Worm (Caenorhabditis elegans) whole organism, L1 larva: ENCODE measurements around the gene pycr-4.
A peak's percentile ranks its signal among the peaks of the same experiment; 100 is the strongest.

Experiments
- C04F5.9 ChIP-seq: sonication (generic microtip); optimal IDR thresholded peaks from 2 replicates; lab custom pipeline; 2016; ENCODE audit warnings: missing genetic modification characterization, missing compliant biosample characterization
- C16A3.4 ChIP-seq: fragments of 150-350 bp; optimal IDR thresholded peaks from 2 replicates; lab custom pipeline; 2014; ENCODE audit warnings: missing biosample characterization, missing genetic modification characterization
- C34B4.2 ChIP-seq: sonication (generic microtip); optimal IDR thresholded peaks from 2 replicates; lab custom pipeline; 2017; ENCODE audit warnings: mild to moderate bottlenecking, missing genetic modification characterization, missing compliant biosample characterization
- F16B12.6 ChIP-seq: fragments of 150-350 bp; optimal IDR thresholded peaks from 2 replicates; lab custom pipeline; 2014; ENCODE audit warnings: missing biosample characterization, missing genetic modification characterization
- Y116A8C.19 ChIP-seq: sonication (generic microtip); optimal IDR thresholded peaks from 2 replicates; lab custom pipeline; 2016; ENCODE audit warnings: missing compliant biosample characterization, missing genetic modification characterization, borderline replicate concordance
- aly-2 ChIP-seq: fragments of 150-350 bp; optimal IDR thresholded peaks from 2 replicates; lab custom pipeline; 2014; ENCODE audit warnings: missing biosample characterization, missing genetic modification characterization
- ama-1 ChIP-seq: fragments of 150-350 bp; optimal IDR thresholded peaks from 2 replicates; lab custom pipeline; 2014
- blmp-1 ChIP-seq: fragments of 150-350 bp; optimal IDR thresholded peaks from 2 replicates; lab custom pipeline; 2014; ENCODE audit warnings: missing biosample characterization, missing genetic modification characterization
- ceh-90 ChIP-seq: sonication (generic microtip); optimal IDR thresholded peaks from 2 replicates; lab custom pipeline; 2016; ENCODE audit warnings: missing genetic modification characterization, missing compliant biosample characterization
- ces-1 ChIP-seq: fragments of 150-350 bp; optimal IDR thresholded peaks from 2 replicates; lab custom pipeline; 2014; ENCODE audit warnings: missing biosample characterization, missing genetic modification reagents, missing genetic modification characterization
- dpl-1 ChIP-seq, 3 experiments: fragments of 150-350 bp in 2 of 3; sonication (generic microtip) in 1 of 3; optimal IDR thresholded peaks; 2 replicates each; lab custom pipeline; 2014 to 2017; ENCODE audit warnings: missing biosample characterization in 3 of 3, missing genetic modification characterization in 3 of 3, missing genetic modification reagents in 3 of 3
- dsc-1 ChIP-seq: sonication (generic microtip); optimal IDR thresholded peaks from 2 replicates; lab custom pipeline; 2016; ENCODE audit warnings: mild to moderate bottlenecking, missing genetic modification characterization, missing compliant biosample characterization
- efl-1 ChIP-seq, 4 experiments: fragments of 150-350 bp; optimal IDR thresholded peaks in 3 of 4; peaks in 1 of 4; 1 replicate in 1 of 4; 2 replicates in 3 of 4; lab custom pipeline; 2014; ENCODE audit warnings: missing biosample characterization in 2 of 4, missing genetic modification characterization in 2 of 4, missing genetic modification reagents in 2 of 4
- efl-3 ChIP-seq: fragments of 200-800 bp; sonication (Bioruptor generic); optimal IDR thresholded peaks from 2 replicates; lab custom pipeline; 2018; ENCODE audit warnings: mild to moderate bottlenecking, missing genetic modification characterization, missing compliant biosample characterization
- egl-27 ChIP-seq, 2 experiments: fragments of 150-350 bp in 1 of 2; sonication (generic microtip); optimal IDR thresholded peaks; 3 replicates each; lab custom pipeline; 2017 to 2018; ENCODE audit warnings: missing biosample characterization in 2 of 2, missing genetic modification characterization in 2 of 2, missing genetic modification reagents in 2 of 2
- elt-2 ChIP-seq: sonication (generic microtip); optimal IDR thresholded peaks from 2 replicates; lab custom pipeline; 2016; ENCODE audit warnings: missing genetic modification characterization, mild to moderate bottlenecking, inconsistent platforms, missing compliant biosample characterization, missing genetic modification reagents
- ets-5 ChIP-seq: fragments of 200-800 bp; sonication (Bioruptor generic); IDR thresholded peaks from 2 replicates; pipeline ENCODE4 v1.3.6; 2022; ENCODE audit warnings: missing genetic modification characterization, missing compliant biosample characterization
- fkh-10 ChIP-seq: sonication (generic microtip); optimal IDR thresholded peaks from 2 replicates; lab custom pipeline; 2017; ENCODE audit warnings: missing biosample characterization, missing genetic modification reagents, missing genetic modification characterization
- fkh-4 ChIP-seq: sonication (generic microtip); optimal IDR thresholded peaks from 2 replicates; lab custom pipeline; 2016; ENCODE audit warnings: missing compliant biosample characterization, missing genetic modification characterization, borderline replicate concordance
- fkh-8 ChIP-seq: sonication (generic microtip); optimal IDR thresholded peaks from 2 replicates; lab custom pipeline; 2016; ENCODE audit warnings: mild to moderate bottlenecking, missing genetic modification characterization, missing compliant biosample characterization
- fos-1 ChIP-seq: fragments of 150-350 bp; optimal IDR thresholded peaks from 2 replicates; lab custom pipeline; 2014; ENCODE audit warnings: missing biosample characterization, missing genetic modification characterization
- hlh-17 ChIP-seq: fragments of 200-800 bp; sonication (Bioruptor generic); optimal IDR thresholded peaks from 2 replicates; lab custom pipeline; 2018; ENCODE audit warnings: missing genetic modification characterization, mild to moderate bottlenecking, missing compliant biosample characterization, moderate library complexity, borderline replicate concordance
- hpl-2 ChIP-seq: fragments of 150-350 bp; optimal IDR thresholded peaks from 2 replicates; lab custom pipeline; 2014; ENCODE audit warnings: missing biosample characterization, missing genetic modification reagents, missing genetic modification characterization
- isw-1 ChIP-seq: fragments of 200-800 bp; sonication (Bioruptor generic); IDR thresholded peaks from 2 replicates; pipeline ENCODE4 v1.3.6; 2022; ENCODE audit warnings: missing genetic modification characterization, missing compliant biosample characterization
- jun-1 ChIP-seq: fragments of 150-350 bp; optimal IDR thresholded peaks from 2 replicates; lab custom pipeline; 2014; ENCODE audit warnings: missing biosample characterization, missing genetic modification reagents, missing genetic modification characterization
- lin-15B ChIP-seq: fragments of 150-350 bp; sonication (generic microtip); optimal IDR thresholded peaks from 3 replicates; lab custom pipeline; 2014; ENCODE audit warnings: missing biosample characterization, missing genetic modification characterization
- lin-35 ChIP-seq, 2 experiments: fragments of 150-350 bp; optimal IDR thresholded peaks; 2 replicates each; lab custom pipeline; 2014; ENCODE audit warnings: missing biosample characterization in 2 of 2, missing genetic modification characterization in 2 of 2, missing genetic modification reagents in 2 of 2
- lin-39 ChIP-seq: fragments of 150-350 bp; optimal IDR thresholded peaks from 2 replicates; lab custom pipeline; 2014; ENCODE audit warnings: missing biosample characterization, missing genetic modification reagents, missing genetic modification characterization
- lir-3 ChIP-seq: sonication (generic microtip); optimal IDR thresholded peaks from 2 replicates; lab custom pipeline; 2016; ENCODE audit warnings: mild to moderate bottlenecking, missing genetic modification characterization, moderate library complexity, missing compliant biosample characterization; ENCODE audit not compliant: poor library complexity
- mdl-1 ChIP-seq, 2 experiments: fragments of 150-350 bp; optimal IDR thresholded peaks; 2 replicates each; lab custom pipeline; 2014 to 2017; ENCODE audit warnings: missing biosample characterization in 2 of 2, missing genetic modification characterization in 2 of 2, inconsistent platforms in 1 of 2
- mep-1 ChIP-seq: fragments of 150-350 bp; optimal IDR thresholded peaks from 2 replicates; lab custom pipeline; 2014; ENCODE audit warnings: missing biosample characterization, missing genetic modification characterization
- nhr-12 ChIP-seq: sonication (generic microtip); optimal IDR thresholded peaks from 2 replicates; lab custom pipeline; 2017; ENCODE audit warnings: missing biosample characterization, missing genetic modification characterization
- nhr-19 ChIP-seq: fragments of 200-800 bp; sonication (Bioruptor generic); conservative IDR thresholded peaks from 2 replicates; pipeline ENCODE4 v1.3.6; 2022; ENCODE audit warnings: missing genetic modification characterization, missing compliant biosample characterization
- nhr-20 ChIP-seq: sonication (generic microtip); optimal IDR thresholded peaks from 2 replicates; lab custom pipeline; 2016; ENCODE audit warnings: mild to moderate bottlenecking, missing genetic modification characterization, missing compliant biosample characterization
- nhr-28 ChIP-seq: fragments of 150-350 bp; optimal IDR thresholded peaks from 2 replicates; lab custom pipeline; 2014; ENCODE audit warnings: missing biosample characterization, missing genetic modification characterization
- nhr-47 ChIP-seq: sonication (generic microtip); optimal IDR thresholded peaks from 2 replicates; lab custom pipeline; 2016; ENCODE audit warnings: mild to moderate bottlenecking, missing genetic modification characterization, moderate library complexity, missing compliant biosample characterization
- nhr-71 ChIP-seq: sonication (generic microtip); optimal IDR thresholded peaks from 2 replicates; lab custom pipeline; 2016; ENCODE audit warnings: mild to moderate bottlenecking, missing genetic modification characterization, moderate library complexity, missing compliant biosample characterization
- nhr-76 ChIP-seq: sonication (generic microtip); optimal IDR thresholded peaks from 2 replicates; lab custom pipeline; 2017; ENCODE audit warnings: missing biosample characterization, missing genetic modification characterization
- nhr-77 ChIP-seq: fragments of 150-350 bp; optimal IDR thresholded peaks from 2 replicates; lab custom pipeline; 2014; ENCODE audit warnings: missing biosample characterization, missing genetic modification characterization
- nhr-85 ChIP-seq: sonication (generic microtip); peaks from one replicate; lab custom pipeline; 2016; ENCODE audit warnings: missing genetic modification characterization, inconsistent platforms, missing compliant biosample characterization
- nhr-90 ChIP-seq: sonication (generic microtip); optimal IDR thresholded peaks from 2 replicates; lab custom pipeline; 2016; ENCODE audit warnings: mild to moderate bottlenecking, missing genetic modification characterization, missing compliant biosample characterization; ENCODE audit not compliant: poor library complexity
- pqm-1 ChIP-seq: sonication (generic microtip); optimal IDR thresholded peaks from 3 replicates; lab custom pipeline; 2017; ENCODE audit warnings: missing biosample characterization, missing genetic modification characterization
- snu-23 ChIP-seq: sonication (generic microtip); optimal IDR thresholded peaks from 2 replicates; lab custom pipeline; 2016; ENCODE audit warnings: missing genetic modification characterization, missing compliant biosample characterization
- sox-4 ChIP-seq: sonication (generic microtip); optimal IDR thresholded peaks from 2 replicates; lab custom pipeline; 2016; ENCODE audit warnings: missing genetic modification characterization, missing compliant biosample characterization
- sup-37 ChIP-seq: fragments of 200-800 bp; sonication (Bioruptor generic); optimal IDR thresholded peaks from 2 replicates; lab custom pipeline; 2018; ENCODE audit warnings: mild to moderate bottlenecking, missing genetic modification characterization, missing compliant biosample characterization
- swsn-7 ChIP-seq: sonication (generic microtip); optimal IDR thresholded peaks from 2 replicates; lab custom pipeline; 2016; ENCODE audit warnings: missing genetic modification characterization, missing compliant biosample characterization
- tbx-2 ChIP-seq: sonication (generic microtip); optimal IDR thresholded peaks from 2 replicates; lab custom pipeline; 2016; ENCODE audit warnings: missing genetic modification characterization, missing compliant biosample characterization
- tlp-1 ChIP-seq: fragments of 150-350 bp; optimal IDR thresholded peaks from 2 replicates; lab custom pipeline; 2014; ENCODE audit warnings: missing biosample characterization, missing genetic modification characterization
- unc-62 ChIP-seq: fragments of 150-350 bp; optimal IDR thresholded peaks from 2 replicates; lab custom pipeline; 2014; ENCODE audit warnings: missing biosample characterization, missing genetic modification reagents, missing genetic modification characterization
- unc-86 ChIP-seq: sonication (generic microtip); optimal IDR thresholded peaks from 2 replicates; lab custom pipeline; 2016; ENCODE audit warnings: missing genetic modification characterization, missing compliant biosample characterization
- unc-98 ChIP-seq: fragments of 200-800 bp; sonication (Bioruptor generic); IDR thresholded peaks from 2 replicates; pipeline ENCODE4 v1.3.6; 2022; ENCODE audit warnings: missing genetic modification characterization, missing compliant biosample characterization
- vab-15 ChIP-seq: sonication (generic microtip); optimal IDR thresholded peaks from 2 replicates; lab custom pipeline; 2017; ENCODE audit warnings: missing genotype, mild to moderate bottlenecking, missing genetic modification characterization, missing compliant biosample characterization
- xbp-1 ChIP-seq: sonication (generic microtip); optimal IDR thresholded peaks from 2 replicates; lab custom pipeline; 2016; ENCODE audit warnings: missing genetic modification characterization, missing compliant biosample characterization
- zag-1 ChIP-seq: fragments of 150-350 bp; optimal IDR thresholded peaks from 2 replicates; lab custom pipeline; 2014; ENCODE audit warnings: missing biosample characterization, missing genetic modification characterization

The pycr-4 gene

DNA sequence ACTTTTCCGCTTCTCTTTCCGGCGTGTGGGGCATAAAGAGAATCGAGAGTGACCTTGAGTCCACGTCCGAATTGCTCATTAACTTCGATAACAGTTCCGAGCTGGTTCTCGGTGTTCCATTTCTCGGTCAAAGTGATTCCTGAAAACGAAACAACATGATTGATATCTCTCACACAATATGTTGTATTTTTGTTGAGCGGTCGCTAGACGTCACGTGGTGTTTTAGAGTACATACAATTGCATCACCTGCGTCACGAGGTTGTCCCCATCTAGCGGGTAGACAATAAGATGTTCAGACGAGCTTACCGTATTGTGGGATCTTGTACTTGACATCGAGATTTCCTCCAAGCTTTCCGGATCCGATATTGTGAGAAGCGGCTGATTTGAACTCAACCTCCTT, 30.2 kb upstream of the pycr-4 start:
- TF ChIP-seq fkh-8 (tag; lab: Kevin White, UChicago) (no peak), hpl-2 (GFP tag; lab: Kevin White, UChicago) (no peak), nhr-20 (peak; percentile 75), nhr-85 (tag; lab: Kevin White, UChicago) (peak; percentile 81), nhr-76 (no peak), lin-15B (tag; lab: Kevin White, UChicago) (no peak), blmp-1 (tag; lab: Kevin White, UChicago) (peak; percentile 57), nhr-12 (tag; lab: Kevin White, UChicago) (no peak), C16A3.4 (tag; lab: Kevin White, UChicago) (peak; percentile 34), pqm-1 (tag; lab: Kevin White, UChicago) (no peak), ama-1 (lab: Kevin White, UChicago) (peak; percentile 79), snu-23 (GFP tag; lab: Kevin White, UChicago) (peak; percentile 69), unc-62 (GFP tag; lab: Kevin White, UChicago) (no peak), unc-98 (GFP tag; lab: Robert Waterston, UW) (no peak), egl-27 (tag; optimal IDR thresholded peaks at IDR 0.05; lab: Kevin White, UChicago) (no peak), lin-35 (GFP tag; optimal IDR thresholded peaks at IDR 0.05; lab: Kevin White, UChicago) (peak; percentile 28 to 80), efl-3 (GFP tag; lab: Kevin White, UChicago) (no peak), dsc-1 (tag; lab: Kevin White, UChicago) (no peak), lir-3 (tag; lab: Kevin White, UChicago) (peak; percentile 9), swsn-7 (peak; percentile 35), tlp-1 (no peak), tbx-2 (tag; lab: Kevin White, UChicago) (no peak), Y116A8C.19 (tag; lab: Kevin White, UChicago) (no peak), ces-1 (no peak), elt-2 (tag; lab: Kevin White, UChicago) (peak; percentile 29), sup-37 (no peak), isw-1 (GFP tag; lab: Robert Waterston, UW) (no peak), zag-1 (tag; lab: Kevin White, UChicago) (no peak), fkh-4 (tag; lab: Kevin White, UChicago) (no peak), fkh-10 (no peak), aly-2 (no peak), efl-1 (optimal IDR thresholded peaks at IDR 0.05; lab: Kevin White, UChicago) (peak; percentile 11 to 45), efl-1 (GFP tag; optimal IDR thresholded peaks at IDR 0.05 in 1 of 2; lab: Kevin White, UChicago) (peak; percentile 59 to 97), mdl-1 (tag; optimal IDR thresholded peaks at IDR 0.05; lab: Kevin White, UChicago) (peak in 1 of 2 experiments; percentile 86), C04F5.9 (tag; lab: Kevin White, UChicago) (peak; percentile 2), mep-1 (tag; lab: Kevin White, UChicago) (peak; percentile 53), F16B12.6 (tag; lab: Kevin White, UChicago) (no peak), nhr-19 (peak; percentile 67), ceh-90 (no peak), ets-5 (GFP tag; lab: Robert Waterston, UW) (no peak), C34B4.2 (no peak), lin-39 (tag; lab: Kevin White, UChicago) (peak; percentile 9), nhr-28 (tag; lab: Kevin White, UChicago) (no peak), nhr-71 (peak; percentile 83), nhr-47 (peak; percentile 32), nhr-90 (peak; percentile 67), xbp-1 (tag; lab: Kevin White, UChicago) (no peak), hlh-17 (GFP tag; lab: Kevin White, UChicago) (no peak), dpl-1 (GFP tag; optimal IDR thresholded peaks at IDR 0.05; lab: Kevin White, UChicago) (peak in 2 of 3 experiments; percentile 51 to 66), sox-4 (tag; lab: Kevin White, UChicago) (no peak), vab-15 (tag; lab: Kevin White, UChicago) (no peak), jun-1 (tag; lab: Kevin White, UChicago) (no peak), nhr-77 (no peak), fos-1 (tag; lab: Kevin White, UChicago) (no peak), unc-86 (tag; lab: Kevin White, UChicago) (no peak)
